Worm (Caenorhabditis elegans): ENCODE data around the gene set-9.

- TF ChIP-seq sea-2 (GFP tag; optimal IDR thresholded peaks at IDR 0.05) (no peak), nhr-25 (tag; optimal IDR thresholded peaks at IDR 0.05) (no peak), unc-62 (GFP tag; optimal IDR thresholded peaks at IDR 0.05) (no peak), ceh-9 (tag; optimal IDR thresholded peaks at IDR 0.05) (no peak), skn-1 (tag; optimal IDR thresholded peaks at IDR 0.05) (no peak), ama-1 (optimal IDR thresholded peaks at IDR 0.05) (no peak), elt-3 (tag; optimal IDR thresholded peaks at IDR 0.05) (no peak), tbx-2 (tag; optimal IDR thresholded peaks at IDR 0.05) (no peak), egl-5 (tag; optimal IDR thresholded peaks at IDR 0.05) (no peak), aly-2 (tag; optimal IDR thresholded peaks at IDR 0.05) (no peak), pha-4 (tag; optimal IDR thresholded peaks at IDR 0.05) (no peak), nhr-23 (tag; optimal IDR thresholded peaks at IDR 0.05) (no peak)
Observed at ce11 chrIV:4301202-4301601, 6.5 kb upstream of the set-9 start, which contains the start of gene lgc-22.

All from whole organism, L3 larva.